Fruit fly (Drosophila melanogaster): ENCODE results near the gene CG5162.

CG5162 gene

dm6 chrX:17181264-17182198 lies 33.6 kb upstream of the CG5162 start (continued):
- TF ChIP-seq CG17361 (GFP tag; IDR thresholded peaks at IDR 0.05) (peak; percentile 61; the same call in 2 of the 3 replicates), fd3F (GFP tag; optimal IDR thresholded peaks at IDR 0.05) (peak; percentile 8), CG3995 (GFP tag; optimal IDR thresholded peaks at IDR 0.05) (no peak), ttk (GFP tag; IDR thresholded peaks at IDR 0.05) (0 out of 2 replicates have a peak, but pooled peaks have one; percentile 28), Sox102F (GFP tag; optimal IDR thresholded peaks at IDR 0.05) (peak; percentile 48), CG17802 (tag; optimal IDR thresholded peaks at IDR 0.05) (no peak), Dref (GFP tag; IDR thresholded peaks at IDR 0.05) (no peak), BtbVII (GFP tag; optimal IDR thresholded peaks at IDR 0.05) (no peak), NfI (GFP tag; optimal IDR thresholded peaks at IDR 0.05) (no peak), CG43689 (GFP tag; IDR thresholded peaks at IDR 0.05) (no peak), gem (tag; optimal IDR thresholded peaks at IDR 0.05) (peak; percentile 59), zfh1 (GFP tag; IDR thresholded peaks at IDR 0.05) (0 out of 3 replicates have a peak, but pooled peaks have one; percentile 15), Deaf1 (tag; optimal IDR thresholded peaks at IDR 0.05) (no peak), CG3407 (GFP tag; optimal IDR thresholded peaks at IDR 0.05) (no peak), CG7963 (GFP tag; IDR thresholded peaks at IDR 0.05; ENCODE audit: partially characterized antibody) (no peak), Vsx1 (GFP tag; optimal IDR thresholded peaks at IDR 0.05) (no peak), CG14014 (GFP tag; IDR thresholded peaks at IDR 0.05) (no peak), Hr3 (GFP tag; optimal IDR thresholded peaks at IDR 0.05) (no peak), CG16815 (GFP tag; optimal IDR thresholded peaks at IDR 0.05) (no peak), CG4328 (GFP tag; optimal IDR thresholded peaks at IDR 0.05) (no peak), Hr51 (GFP tag; optimal IDR thresholded peaks at IDR 0.05) (peak in 1 of 2 experiments; percentile 43), Sox100B (GFP tag; optimal IDR thresholded peaks at IDR 0.05) (peak; percentile 34), HLH3B (GFP tag; IDR thresholded peaks at IDR 0.05) (peak; percentile 40; the same call in 1 of the 2 replicates), CG6175 (GFP tag; IDR thresholded peaks at IDR 0.05) (no peak), otp (GFP tag; IDR thresholded peaks at IDR 0.05) (no peak), disco-r (GFP tag; optimal IDR thresholded peaks at IDR 0.05) (no peak), vnd (GFP tag; IDR thresholded peaks at IDR 0.05; ENCODE audit: partially characterized antibody) (no peak), lilli (GFP tag; optimal IDR thresholded peaks at IDR 0.05) (no peak), Xrp1 (GFP tag; IDR thresholded peaks at IDR 0.05) (peak; percentile 45; the same call in 1 of the 2 replicates), croc (GFP tag; conservative IDR thresholded peaks at IDR 0.05) (peak; percentile 24; the same call in 1 of the 3 replicates), Rx (GFP tag; IDR thresholded peaks at IDR 0.05) (no peak), Sin3A (optimal IDR thresholded peaks at IDR 0.05) (no peak), CG3065 (GFP tag; optimal IDR thresholded peaks at IDR 0.05) (no peak), ash1 (GFP tag; optimal IDR thresholded peaks at IDR 0.05) (no peak), chn (GFP tag; optimal IDR thresholded peaks at IDR 0.05) (no peak), CG14965 (GFP tag; optimal IDR thresholded peaks at IDR 0.05; ENCODE audit: borderline replicate concordance) (no peak), cad (GFP tag; optimal IDR thresholded peaks at IDR 0.05) (no peak), CG3847 (GFP tag; IDR thresholded peaks at IDR 0.05) (no peak), CG30020 (tag; optimal IDR thresholded peaks at IDR 0.05) (no peak), CoRest (tag; optimal IDR thresholded peaks at IDR 0.05) (peak; percentile 18), pros (GFP tag; optimal IDR thresholded peaks at IDR 0.05) (no peak), fd102C (GFP tag; optimal IDR thresholded peaks at IDR 0.05) (no peak), fru (optimal IDR thresholded peaks at IDR 0.05) (no peak), sima (GFP tag; optimal IDR thresholded peaks at IDR 0.05) (no peak), CG13287 (GFP tag; IDR thresholded peaks at IDR 0.05; ENCODE audit: partially characterized antibody) (no peak), fd64A (GFP tag; optimal IDR thresholded peaks at IDR 0.05) (no peak), PHDP (tag; optimal IDR thresholded peaks at IDR 0.05) (peak; percentile 34), CG7839 (tag; optimal IDR thresholded peaks at IDR 0.05) (peak; percentile 34), CG6765 (GFP tag; optimal IDR thresholded peaks at IDR 0.05) (no peak)
